Fruit fly (Drosophila melanogaster) whole organism, embryonic: ENCODE data around the gene sNPF-R.

ENCODE experiments used
- BEAF-32 ChIP-seq: fragments of 200-800 bp; sonication (Bioruptor generic); optimal IDR thresholded peaks from 3 replicates; lab custom pipeline; 2017; ENCODE audit warnings: missing biosample characterization, missing genetic modification characterization, mild to moderate bottlenecking, moderate library complexity, missing genetic modification reagents
- CG10209 ChIP-seq: fragments of 200-800 bp; sonication (Bioruptor generic); optimal IDR thresholded peaks from 3 replicates; lab custom pipeline; 2017; ENCODE audit warnings: missing biosample characterization, mild to moderate bottlenecking, missing genetic modification characterization, missing genetic modification reagents
- CG1024 ChIP-seq: fragments of 200-800 bp; sonication (Bioruptor generic); IDR thresholded peaks from 2 replicates; pipeline ENCODE4 v1.3.6; 2022; ENCODE audit warnings: missing biosample characterization, missing genetic modification characterization
- CG10366 ChIP-seq: fragments of 200-800 bp; sonication (Bioruptor generic); IDR thresholded peaks from 2 replicates; pipeline ENCODE4 v1.3.6; 2022; ENCODE audit warnings: missing biosample characterization, missing genetic modification characterization
- CG1647 ChIP-seq: fragments of 200-800 bp; sonication (Bioruptor generic); optimal IDR thresholded peaks from 3 replicates; lab custom pipeline; 2016; ENCODE audit warnings: missing biosample characterization, missing genetic modification characterization
- CG16813 ChIP-seq: fragments of 200-800 bp; sonication (Bioruptor generic); IDR thresholded peaks from 3 replicates; pipeline ENCODE4 v1.3.6; 2022; ENCODE audit warnings: missing biosample characterization, missing genetic modification characterization; ENCODE audit not compliant: partially characterized antibody
- CG16815 ChIP-seq: fragments of 200-800 bp; sonication (Bioruptor generic); optimal IDR thresholded peaks from 3 replicates; lab custom pipeline; 2017; ENCODE audit warnings: missing biosample characterization, mild to moderate bottlenecking, missing genetic modification characterization
- CG1792 ChIP-seq: fragments of 200-800 bp; sonication (Bioruptor generic); optimal IDR thresholded peaks from 2 replicates; lab custom pipeline; 2016; ENCODE audit warnings: missing biosample characterization, missing genetic modification characterization
- CG18619 ChIP-seq: fragments of 200-800 bp; sonication (Bioruptor generic); optimal IDR thresholded peaks from 3 replicates; lab custom pipeline; 2017; ENCODE audit warnings: missing biosample characterization, mild to moderate bottlenecking, missing genetic modification characterization
- CG2120 ChIP-seq: fragments of 200-800 bp; sonication (Bioruptor generic); optimal IDR thresholded peaks from 3 replicates; lab custom pipeline; 2016; ENCODE audit warnings: missing biosample characterization, missing genetic modification characterization
- CG2199 ChIP-seq: fragments of 200-800 bp; sonication (Bioruptor generic); IDR thresholded peaks from 3 replicates; pipeline ENCODE4 v1.3.6; 2022; ENCODE audit warnings: missing biosample characterization, missing genetic modification characterization
- CG31441 ChIP-seq: fragments of 200-800 bp; sonication (Bioruptor generic); IDR thresholded peaks from 2 replicates; pipeline ENCODE4 v1.3.6; 2022; ENCODE audit warnings: missing biosample characterization, missing genetic modification characterization
- CG3407 ChIP-seq: fragments of 200-800 bp; sonication (Bioruptor generic); optimal IDR thresholded peaks from 2 replicates; lab custom pipeline; 2018; ENCODE audit warnings: missing biosample characterization, mild to moderate bottlenecking, missing genetic modification characterization
- CG34376 ChIP-seq: fragments of 200-800 bp; sonication (Bioruptor generic); optimal IDR thresholded peaks from 2 replicates; lab custom pipeline; 2018; ENCODE audit warnings: missing biosample characterization, mild to moderate bottlenecking, missing genetic modification characterization
- CG4360 ChIP-seq: fragments of 200-800 bp; sonication (Bioruptor generic); IDR thresholded peaks from 2 replicates; pipeline ENCODE4 v1.3.6; 2022; ENCODE audit warnings: missing biosample characterization, missing genetic modification characterization
- CG4424 ChIP-seq: fragments of 200-800 bp; sonication (Bioruptor generic); optimal IDR thresholded peaks from 3 replicates; lab custom pipeline; 2016; ENCODE audit warnings: missing biosample characterization, missing genetic modification characterization
- CG4617 ChIP-seq: fragments of 200-800 bp; sonication (Bioruptor generic); optimal IDR thresholded peaks from 3 replicates; lab custom pipeline; 2016; ENCODE audit warnings: missing biosample characterization, missing genetic modification characterization, borderline replicate concordance
- CG6791 ChIP-seq: fragments of 200-800 bp; sonication (Bioruptor generic); IDR thresholded peaks from 3 replicates; pipeline ENCODE4 v1.3.6; 2022; ENCODE audit warnings: missing biosample characterization, missing genetic modification characterization; ENCODE audit not compliant: partially characterized antibody
- CG7963 ChIP-seq: fragments of 200-800 bp; sonication (Bioruptor generic); IDR thresholded peaks from 3 replicates; pipeline ENCODE4 v1.3.6; 2022; ENCODE audit warnings: missing biosample characterization, missing genetic modification characterization; ENCODE audit not compliant: partially characterized antibody
- CTCF ChIP-seq: fragments of 200-800 bp; sonication (Bioruptor generic); optimal IDR thresholded peaks from 2 replicates; lab custom pipeline; 2017; ENCODE audit warnings: missing biosample characterization, mild to moderate bottlenecking, missing genetic modification characterization, moderate library complexity
- Chrac-16 ChIP-seq: fragments of 200-800 bp; sonication (Bioruptor generic); optimal IDR thresholded peaks from 3 replicates; lab custom pipeline; 2016; ENCODE audit warnings: missing biosample characterization, missing genetic modification characterization
- CoRest ChIP-seq: fragments of 200-800 bp; sonication (Bioruptor generic); optimal IDR thresholded peaks from 3 replicates; lab custom pipeline; 2018; ENCODE audit warnings: missing biosample characterization, mild to moderate bottlenecking, missing genetic modification characterization, moderate library complexity
- Dip3 ChIP-seq: fragments of 200-800 bp; sonication (Bioruptor generic); optimal IDR thresholded peaks from 3 replicates; lab custom pipeline; 2016; ENCODE audit warnings: missing biosample characterization, missing genetic modification characterization
- GATAe ChIP-seq: fragments of 200-800 bp; sonication (Bioruptor generic); conservative IDR thresholded peaks from 2 replicates; pipeline ENCODE4 v1.3.6; 2022; ENCODE audit warnings: missing biosample characterization, missing genetic modification characterization
- HLH4C ChIP-seq: fragments of 200-800 bp; sonication (Bioruptor generic); IDR thresholded peaks from 3 replicates; pipeline ENCODE4 v1.3.6; 2022; ENCODE audit warnings: missing biosample characterization, missing genetic modification characterization; ENCODE audit not compliant: partially characterized antibody
- HLH54F ChIP-seq: fragments of 200-800 bp; sonication (Bioruptor generic); optimal IDR thresholded peaks from 3 replicates; lab custom pipeline; 2016; ENCODE audit warnings: missing biosample characterization, missing genetic modification characterization
- Hr3 ChIP-seq: fragments of 200-800 bp; sonication (Bioruptor generic); optimal IDR thresholded peaks from 3 replicates; lab custom pipeline; 2016; ENCODE audit warnings: missing biosample characterization, missing genetic modification characterization
- Lhr ChIP-seq: fragments of 200-800 bp; sonication (Bioruptor generic); optimal IDR thresholded peaks from 3 replicates; lab custom pipeline; 2017; ENCODE audit warnings: mild to moderate bottlenecking, missing biosample characterization, missing genetic modification reagents, missing genetic modification characterization
- MBD-R2 ChIP-seq: fragments of 200-800 bp; sonication (Bioruptor generic); IDR thresholded peaks from 2 replicates; pipeline ENCODE4 v1.3.6; 2022; ENCODE audit warnings: missing biosample characterization, missing genetic modification characterization
- Mad ChIP-seq: fragments of 200-800 bp; sonication (Bioruptor generic); optimal IDR thresholded peaks from 2 replicates; lab custom pipeline; 2016; ENCODE audit warnings: missing biosample characterization, missing genetic modification characterization
- Med ChIP-seq: fragments of 200-800 bp; sonication (Bioruptor generic); peaks from one replicate; lab custom pipeline; 2016; ENCODE audit warnings: missing biosample characterization, missing genetic modification characterization, mild to moderate bottlenecking, inconsistent platforms, moderate library complexity
- YL-1 ChIP-seq: fragments of 200-800 bp; sonication (Bioruptor generic); optimal IDR thresholded peaks from 3 replicates; lab custom pipeline; 2017; ENCODE audit warnings: missing biosample characterization, mild to moderate bottlenecking, missing genetic modification characterization
- al ChIP-seq: fragments of 200-800 bp; sonication (Bioruptor generic); IDR thresholded peaks from 2 replicates; pipeline ENCODE4 v1.3.6; 2022; ENCODE audit warnings: missing biosample characterization, missing genetic modification characterization
- cg ChIP-seq: fragments of 200-800 bp; sonication (Bioruptor generic); optimal IDR thresholded peaks from 3 replicates; lab custom pipeline; 2019; ENCODE audit warnings: missing biosample characterization, mild to moderate bottlenecking, missing genetic modification characterization, moderate library complexity
- dmrt11E ChIP-seq: fragments of 200-800 bp; sonication (Bioruptor generic); optimal IDR thresholded peaks from 3 replicates; lab custom pipeline; 2018; ENCODE audit warnings: missing biosample characterization, mild to moderate bottlenecking, missing genetic modification characterization, moderate library complexity
- gfzf ChIP-seq: fragments of 200-800 bp; sonication (Bioruptor generic); optimal IDR thresholded peaks from 2 replicates; lab custom pipeline; 2016; ENCODE audit warnings: missing biosample characterization, mild to moderate bottlenecking, missing genetic modification characterization, moderate library complexity
- gro ChIP-seq: fragments of 200-800 bp; sonication (Bioruptor generic); optimal IDR thresholded peaks from 2 replicates; lab custom pipeline; 2016; ENCODE audit warnings: missing biosample characterization, missing genetic modification characterization
- hkb ChIP-seq, 2 experiments: fragments of 200-800 bp in 1 of 2; fragments of >200 bp in 1 of 2; sonication (Bioruptor generic) in 1 of 2; IDR thresholded peaks in 1 of 2; optimal IDR thresholded peaks in 1 of 2; 2 replicates each; pipeline versions ENCODE4 v1.3.6 to Lab custom; 2017 to 2022; ENCODE audit warnings: missing biosample characterization in 1 of 2, missing genetic modification characterization in 1 of 2
- inv ChIP-seq: fragments of 200-800 bp; sonication (Bioruptor generic); IDR thresholded peaks from 2 replicates; pipeline ENCODE4 v1.3.6; 2022; ENCODE audit warnings: missing biosample characterization, missing genetic modification characterization; ENCODE audit not compliant: partially characterized antibody
- lola ChIP-seq, 3 experiments: fragments of >200 bp in 2 of 3; fragments of 200-800 bp in 1 of 3; sonication (Bioruptor generic) in 1 of 3; optimal IDR thresholded peaks; 2 replicates each; lab custom pipeline; 2017 to 2019; ENCODE audit warnings: missing biosample characterization in 3 of 3, missing genetic modification characterization in 3 of 3, mild to moderate bottlenecking in 1 of 3, moderate library complexity in 1 of 3
- nmo ChIP-seq: fragments of 200-800 bp; sonication (Bioruptor generic); optimal IDR thresholded peaks from 2 replicates; lab custom pipeline; 2018; ENCODE audit warnings: missing biosample characterization, mild to moderate bottlenecking, missing genetic modification characterization, moderate library complexity
- pita ChIP-seq: fragments of 200-800 bp; sonication (Bioruptor generic); optimal IDR thresholded peaks from 2 replicates; lab custom pipeline; 2017; ENCODE audit warnings: missing biosample characterization, mild to moderate bottlenecking, missing genetic modification characterization
- repo ChIP-seq: fragments of 200-800 bp; sonication (Bioruptor generic); optimal IDR thresholded peaks from 2 replicates; lab custom pipeline; 2016; ENCODE audit warnings: missing biosample characterization, missing genetic modification characterization
- salm ChIP-seq: fragments of 200-800 bp; sonication (Bioruptor generic); optimal IDR thresholded peaks from 2 replicates; lab custom pipeline; 2018; ENCODE audit warnings: missing biosample characterization, mild to moderate bottlenecking, missing genetic modification characterization
- sim ChIP-seq: fragments of 200-800 bp; sonication (Bioruptor generic); IDR thresholded peaks from 2 replicates; pipeline ENCODE4 v1.3.6; 2022; ENCODE audit warnings: missing biosample characterization, missing genetic modification characterization
- so ChIP-seq: fragments of 200-800 bp; sonication (Bioruptor generic); IDR thresholded peaks from 3 replicates; pipeline ENCODE4 v1.3.6; 2022; ENCODE audit warnings: missing biosample characterization, missing genetic modification characterization
- sob ChIP-seq: fragments of 200-800 bp; sonication (Bioruptor generic); IDR thresholded peaks from 2 replicates; pipeline ENCODE4 v1.3.6; 2022; ENCODE audit warnings: missing biosample characterization, missing genetic modification characterization
- stwl ChIP-seq: fragments of 200-800 bp; sonication (Bioruptor generic); optimal IDR thresholded peaks from 3 replicates; lab custom pipeline; 2018; ENCODE audit warnings: missing biosample characterization, mild to moderate bottlenecking, missing genetic modification characterization, moderate library complexity
- zf30C ChIP-seq: fragments of 200-800 bp; sonication (Bioruptor generic); optimal IDR thresholded peaks from 3 replicates; lab custom pipeline; 2018; ENCODE audit warnings: missing biosample characterization, mild to moderate bottlenecking, missing genetic modification characterization

The sNPF-R gene

dm6 chr3L:20103777-20104542, 15.2 kb upstream of the sNPF-R start, which contains the start of gene CG14186 (continued):
- TF ChIP-seq CG10209 (GFP tag; lab: Kevin White, UChicago), result no peak
- TF ChIP-seq CG4617, result no peak
- no peak for TF ChIP-seq CG4360 (GFP tag; lab: Robert Waterston, UW)
- peak; percentile 11 for TF ChIP-seq gfzf (GFP tag; lab: Kevin White, UChicago)
- peak; percentile 62 for TF ChIP-seq Med (GFP tag; lab: Kevin White, UChicago)
- peak; percentile 23 for TF ChIP-seq hkb (optimal IDR thresholded peaks at IDR 0.05; lab: Kevin White, UChicago)
- no peak for TF ChIP-seq hkb (GFP tag; IDR thresholded peaks at IDR 0.05; lab: Robert Waterston, UW)
- TF ChIP-seq salm, result no peak
- no peak for TF ChIP-seq CG6791 (GFP tag; lab: Robert Waterston, UW)
- no peak for TF ChIP-seq CG16815 (GFP tag; lab: Kevin White, UChicago)
- TF ChIP-seq stwl (tag; lab: Kevin White, UChicago), result peak; percentile 14
- TF ChIP-seq CTCF (GFP tag; lab: Kevin White, UChicago), result peak; percentile 85
- TF ChIP-seq Chrac-16, result no peak
- TF ChIP-seq CoRest (tag; lab: Kevin White, UChicago), result peak; percentile 17
- TF ChIP-seq pita (GFP tag; lab: Kevin White, UChicago), result peak; percentile 64
- TF ChIP-seq zf30C (GFP tag; lab: Kevin White, UChicago), result no peak
- TF ChIP-seq lola (GFP tag; optimal IDR thresholded peaks at IDR 0.05; lab: Kevin White, UChicago), result no peak
- TF ChIP-seq al (GFP tag; lab: Robert Waterston, UW), result no peak
- TF ChIP-seq BEAF-32 (GFP tag; lab: Kevin White, UChicago), result peak; percentile 3
- no peak for TF ChIP-seq sim (GFP tag; lab: Robert Waterston, UW)

- TF ChIP-seq HLH54F (GFP tag; lab: Kevin White, UChicago) (peak; percentile 12), CG3407 (GFP tag; lab: Kevin White, UChicago) (no peak), dmrt11E (tag; lab: Kevin White, UChicago) (no peak), CG10366 (GFP tag; lab: Robert Waterston, UW) (no peak), CG1647 (GFP tag; lab: Kevin White, UChicago) (peak; percentile 19), cg (GFP tag; lab: Kevin White, UChicago) (no peak), Dip3 (GFP tag; lab: Kevin White, UChicago) (no peak), MBD-R2 (GFP tag; lab: Robert Waterston, UW) (no peak), CG18619 (no peak), sob (GFP tag; lab: Robert Waterston, UW) (peak; percentile 60), CG4424 (GFP tag; lab: Kevin White, UChicago) (no peak), CG1024 (no peak), so (GFP tag; lab: Robert Waterston, UW) (no peak), Mad (GFP tag; lab: Kevin White, UChicago) (no peak), CG16813 (GFP tag; lab: Robert Waterston, UW) (peak; percentile 60; the same call in 2 of the 3 replicates), CG1792 (no peak), YL-1 (GFP tag; lab: Kevin White, UChicago) (no peak), HLH4C (GFP tag; lab: Robert Waterston, UW) (0 out of 3 replicates have a peak, but pooled peaks have one; percentile 36), nmo (GFP tag; lab: Kevin White, UChicago) (no peak), CG2120 (peak; percentile 20), CG2199 (GFP tag; lab: Robert Waterston, UW) (peak; percentile 99), Hr3 (GFP tag; lab: Kevin White, UChicago) (no peak), CG7963 (GFP tag; lab: Robert Waterston, UW) (no peak), inv (GFP tag; lab: Robert Waterston, UW) (0 out of 2 replicates have a peak, but pooled peaks have one; percentile 17), GATAe (GFP tag; lab: Robert Waterston, UW) (no peak), Lhr (GFP tag; lab: Kevin White, UChicago) (peak; percentile 46), gro (GFP tag; lab: Kevin White, UChicago) (no peak), CG31441 (GFP tag; lab: Robert Waterston, UW) (no peak), CG34376 (GFP tag; lab: Kevin White, UChicago) (no peak), repo (no peak)
Measured at dm6 chr3L:20097312-20097711, 8.5 kb upstream of the sNPF-R start.
